Worm (Caenorhabditis elegans) whole organism, L1 larva: ENCODE measurements around the gene tag-325.

ENCODE experiments used
- C16A3.4 ChIP-seq: fragments of 150-350 bp; optimal IDR thresholded peaks from 2 replicates; lab custom pipeline; 2014; ENCODE audit warnings: missing biosample characterization, missing genetic modification characterization
- Y116A8C.19 ChIP-seq: sonication (generic microtip); optimal IDR thresholded peaks from 2 replicates; lab custom pipeline; 2016; ENCODE audit warnings: missing compliant biosample characterization, missing genetic modification characterization, borderline replicate concordance
- aha-1 ChIP-seq: fragments of 150-350 bp; optimal IDR thresholded peaks from 2 replicates; lab custom pipeline; 2014; ENCODE audit warnings: missing biosample characterization, missing genetic modification characterization
- ama-1 ChIP-seq: fragments of 150-350 bp; optimal IDR thresholded peaks from 2 replicates; lab custom pipeline; 2014
- blmp-1 ChIP-seq: fragments of 150-350 bp; optimal IDR thresholded peaks from 2 replicates; lab custom pipeline; 2014; ENCODE audit warnings: missing biosample characterization, missing genetic modification characterization
- ceh-8 ChIP-seq: fragments of 200-800 bp; sonication (Bioruptor generic); optimal IDR thresholded peaks from 2 replicates; lab custom pipeline; 2018; ENCODE audit warnings: mild to moderate bottlenecking, missing genetic modification characterization, moderate library complexity, missing compliant biosample characterization
- ceh-82 ChIP-seq, 3 experiments: fragments of 150-350 bp in 1 of 3; sonication (generic microtip) in 2 of 3; optimal IDR thresholded peaks; 2 replicates each; lab custom pipeline; 2014 to 2017; ENCODE audit warnings: missing biosample characterization in 3 of 3, missing genetic modification characterization in 3 of 3
- ceh-88 ChIP-seq: fragments of 200-800 bp; sonication (Bioruptor generic); IDR thresholded peaks from 2 replicates; pipeline ENCODE4 v1.3.6; 2022; ENCODE audit warnings: missing genetic modification characterization, missing compliant biosample characterization
- ceh-90 ChIP-seq: sonication (generic microtip); optimal IDR thresholded peaks from 2 replicates; lab custom pipeline; 2016; ENCODE audit warnings: missing genetic modification characterization, missing compliant biosample characterization
- efl-1 ChIP-seq, 4 experiments: fragments of 150-350 bp; optimal IDR thresholded peaks in 3 of 4; peaks in 1 of 4; 1 replicate in 1 of 4; 2 replicates in 3 of 4; lab custom pipeline; 2014; ENCODE audit warnings: missing biosample characterization in 2 of 4, missing genetic modification characterization in 2 of 4, missing genetic modification reagents in 2 of 4
- egl-13 ChIP-seq: sonication (generic microtip); optimal IDR thresholded peaks from 2 replicates; lab custom pipeline; 2016; ENCODE audit warnings: missing genotype, missing genetic modification reagents, missing genetic modification characterization, missing compliant biosample characterization
- elt-2 ChIP-seq: sonication (generic microtip); optimal IDR thresholded peaks from 2 replicates; lab custom pipeline; 2016; ENCODE audit warnings: missing genetic modification characterization, mild to moderate bottlenecking, inconsistent platforms, missing compliant biosample characterization, missing genetic modification reagents
- fkh-10 ChIP-seq: sonication (generic microtip); optimal IDR thresholded peaks from 2 replicates; lab custom pipeline; 2017; ENCODE audit warnings: missing biosample characterization, missing genetic modification reagents, missing genetic modification characterization
- fkh-4 ChIP-seq: sonication (generic microtip); optimal IDR thresholded peaks from 2 replicates; lab custom pipeline; 2016; ENCODE audit warnings: missing compliant biosample characterization, missing genetic modification characterization, borderline replicate concordance
- fkh-8 ChIP-seq: sonication (generic microtip); optimal IDR thresholded peaks from 2 replicates; lab custom pipeline; 2016; ENCODE audit warnings: mild to moderate bottlenecking, missing genetic modification characterization, missing compliant biosample characterization
- grh-1 ChIP-seq: fragments of 200-800 bp; sonication (Bioruptor generic); IDR thresholded peaks from 2 replicates; pipeline ENCODE4 v1.3.6; 2022; ENCODE audit warnings: missing genetic modification reagents, missing genetic modification characterization, missing compliant biosample characterization
- hlh-4 ChIP-seq: sonication (generic microtip); optimal IDR thresholded peaks from 2 replicates; lab custom pipeline; 2016; ENCODE audit warnings: mild to moderate bottlenecking, missing genetic modification characterization, missing compliant biosample characterization
- isw-1 ChIP-seq: fragments of 200-800 bp; sonication (Bioruptor generic); IDR thresholded peaks from 2 replicates; pipeline ENCODE4 v1.3.6; 2022; ENCODE audit warnings: missing genetic modification characterization, missing compliant biosample characterization
- jun-1 ChIP-seq: fragments of 150-350 bp; optimal IDR thresholded peaks from 2 replicates; lab custom pipeline; 2014; ENCODE audit warnings: missing biosample characterization, missing genetic modification reagents, missing genetic modification characterization
- lin-13 ChIP-seq: fragments of 150-350 bp; optimal IDR thresholded peaks from 2 replicates; lab custom pipeline; 2014; ENCODE audit warnings: missing biosample characterization, missing genetic modification reagents, missing genetic modification characterization
- lin-14 ChIP-seq: fragments of 200-800 bp; sonication (Bioruptor generic); optimal IDR thresholded peaks from 2 replicates; lab custom pipeline; 2018; ENCODE audit warnings: mild to moderate bottlenecking, missing genetic modification characterization, moderate library complexity, missing compliant biosample characterization
- lin-35 ChIP-seq, 2 experiments: fragments of 150-350 bp; optimal IDR thresholded peaks; 2 replicates each; lab custom pipeline; 2014; ENCODE audit warnings: missing biosample characterization in 2 of 2, missing genetic modification characterization in 2 of 2, missing genetic modification reagents in 2 of 2
- lin-39 ChIP-seq: fragments of 150-350 bp; optimal IDR thresholded peaks from 2 replicates; lab custom pipeline; 2014; ENCODE audit warnings: missing biosample characterization, missing genetic modification reagents, missing genetic modification characterization
- lir-3 ChIP-seq: sonication (generic microtip); optimal IDR thresholded peaks from 2 replicates; lab custom pipeline; 2016; ENCODE audit warnings: mild to moderate bottlenecking, missing genetic modification characterization, moderate library complexity, missing compliant biosample characterization; ENCODE audit not compliant: poor library complexity
- lsy-2 ChIP-seq, 2 experiments: fragments of 150-350 bp; optimal IDR thresholded peaks; 2 replicates each; lab custom pipeline; 2014; ENCODE audit warnings: missing biosample characterization in 2 of 2, missing genetic modification characterization in 2 of 2
- mab-9 ChIP-seq: fragments of 200-800 bp; sonication (Bioruptor generic); IDR thresholded peaks from 2 replicates; pipeline ENCODE4 v1.3.6; 2022; ENCODE audit warnings: missing genetic modification reagents, missing genetic modification characterization, missing compliant biosample characterization
- mef-2 ChIP-seq: fragments of 150-350 bp; optimal IDR thresholded peaks from 2 replicates; lab custom pipeline; 2014; ENCODE audit warnings: missing biosample characterization, missing genetic modification characterization
- mep-1 ChIP-seq: fragments of 150-350 bp; optimal IDR thresholded peaks from 2 replicates; lab custom pipeline; 2014; ENCODE audit warnings: missing biosample characterization, missing genetic modification characterization
- nhr-11 ChIP-seq: fragments of 150-350 bp; optimal IDR thresholded peaks from 2 replicates; lab custom pipeline; 2014; ENCODE audit warnings: missing biosample characterization, missing genetic modification characterization
- nhr-12 ChIP-seq: sonication (generic microtip); optimal IDR thresholded peaks from 2 replicates; lab custom pipeline; 2017; ENCODE audit warnings: missing biosample characterization, missing genetic modification characterization
- nhr-19 ChIP-seq: fragments of 200-800 bp; sonication (Bioruptor generic); conservative IDR thresholded peaks from 2 replicates; pipeline ENCODE4 v1.3.6; 2022; ENCODE audit warnings: missing genetic modification characterization, missing compliant biosample characterization
- nhr-20 ChIP-seq: sonication (generic microtip); optimal IDR thresholded peaks from 2 replicates; lab custom pipeline; 2016; ENCODE audit warnings: mild to moderate bottlenecking, missing genetic modification characterization, missing compliant biosample characterization
- nhr-28 ChIP-seq: fragments of 150-350 bp; optimal IDR thresholded peaks from 2 replicates; lab custom pipeline; 2014; ENCODE audit warnings: missing biosample characterization, missing genetic modification characterization
- nhr-71 ChIP-seq: sonication (generic microtip); optimal IDR thresholded peaks from 2 replicates; lab custom pipeline; 2016; ENCODE audit warnings: mild to moderate bottlenecking, missing genetic modification characterization, moderate library complexity, missing compliant biosample characterization
- nhr-77 ChIP-seq: fragments of 150-350 bp; optimal IDR thresholded peaks from 2 replicates; lab custom pipeline; 2014; ENCODE audit warnings: missing biosample characterization, missing genetic modification characterization
- nhr-84 ChIP-seq: sonication (generic microtip); optimal IDR thresholded peaks from 2 replicates; lab custom pipeline; 2017; ENCODE audit warnings: missing biosample characterization, missing genetic modification characterization
- nhr-85 ChIP-seq: sonication (generic microtip); peaks from one replicate; lab custom pipeline; 2016; ENCODE audit warnings: missing genetic modification characterization, inconsistent platforms, missing compliant biosample characterization
- nhr-90 ChIP-seq: sonication (generic microtip); optimal IDR thresholded peaks from 2 replicates; lab custom pipeline; 2016; ENCODE audit warnings: mild to moderate bottlenecking, missing genetic modification characterization, missing compliant biosample characterization; ENCODE audit not compliant: poor library complexity
- pag-3 ChIP-seq: sonication (generic microtip); optimal IDR thresholded peaks from 2 replicates; lab custom pipeline; 2017; ENCODE audit warnings: missing genetic modification characterization, mild to moderate bottlenecking, missing compliant biosample characterization, antibody characterized with exemption, borderline replicate concordance; ENCODE audit not compliant: insufficient read depth
- pax-3 ChIP-seq: fragments of 200-800 bp; sonication (Bioruptor generic); optimal IDR thresholded peaks from 2 replicates; lab custom pipeline; 2018; ENCODE audit warnings: mild to moderate bottlenecking, missing genetic modification characterization, moderate library complexity, missing compliant biosample characterization
- pqm-1 ChIP-seq: sonication (generic microtip); optimal IDR thresholded peaks from 3 replicates; lab custom pipeline; 2017; ENCODE audit warnings: missing biosample characterization, missing genetic modification characterization
- rnt-1 ChIP-seq: sonication (generic microtip); optimal IDR thresholded peaks from 2 replicates; lab custom pipeline; 2016; ENCODE audit warnings: mild to moderate bottlenecking, missing genetic modification characterization, moderate library complexity, missing compliant biosample characterization
- skn-1 ChIP-seq: fragments of 150-350 bp; optimal IDR thresholded peaks from 2 replicates; lab custom pipeline; 2014; ENCODE audit warnings: missing biosample characterization, missing genetic modification characterization
- snu-23 ChIP-seq: sonication (generic microtip); optimal IDR thresholded peaks from 2 replicates; lab custom pipeline; 2016; ENCODE audit warnings: missing genetic modification characterization, missing compliant biosample characterization
- sptf-1 ChIP-seq: fragments of 150-350 bp; optimal IDR thresholded peaks from 2 replicates; lab custom pipeline; 2014; ENCODE audit warnings: missing biosample characterization, missing genetic modification characterization
- swsn-7 ChIP-seq: sonication (generic microtip); optimal IDR thresholded peaks from 2 replicates; lab custom pipeline; 2016; ENCODE audit warnings: missing genetic modification characterization, missing compliant biosample characterization
- tlp-1 ChIP-seq: fragments of 150-350 bp; optimal IDR thresholded peaks from 2 replicates; lab custom pipeline; 2014; ENCODE audit warnings: missing biosample characterization, missing genetic modification characterization
- unc-86 ChIP-seq: sonication (generic microtip); optimal IDR thresholded peaks from 2 replicates; lab custom pipeline; 2016; ENCODE audit warnings: missing genetic modification characterization, missing compliant biosample characterization
- unc-98 ChIP-seq: fragments of 200-800 bp; sonication (Bioruptor generic); IDR thresholded peaks from 2 replicates; pipeline ENCODE4 v1.3.6; 2022; ENCODE audit warnings: missing genetic modification characterization, missing compliant biosample characterization
- xbp-1 ChIP-seq: sonication (generic microtip); optimal IDR thresholded peaks from 2 replicates; lab custom pipeline; 2016; ENCODE audit warnings: missing genetic modification characterization, missing compliant biosample characterization
- zag-1 ChIP-seq: fragments of 150-350 bp; optimal IDR thresholded peaks from 2 replicates; lab custom pipeline; 2014; ENCODE audit warnings: missing biosample characterization, missing genetic modification characterization

The tag-325 gene

ce11 chrIII:4849739-4850138 lies 53.1 kb downstream of the tag-325 start, which contains the start of gene nonu-1 (continued):
- TF ChIP-seq xbp-1 (tag; lab: Kevin White, UChicago) (no peak), mab-9 (GFP tag; lab: Robert Waterston, UW) (no peak), nhr-20 (tag; lab: Kevin White, UChicago) (no peak), efl-1 (optimal IDR thresholded peaks at IDR 0.05; lab: Kevin White, UChicago) (no peak), efl-1 (GFP tag; optimal IDR thresholded peaks at IDR 0.05 in 1 of 2; lab: Kevin White, UChicago) (peak in 1 of 2 experiments; percentile 78), fkh-8 (tag; lab: Kevin White, UChicago) (peak; percentile 6), hlh-4 (tag; lab: Kevin White, UChicago) (no peak), fkh-4 (peak; percentile 0), lin-35 (GFP tag; optimal IDR thresholded peaks at IDR 0.05; lab: Kevin White, UChicago) (peak in 1 of 2 experiments; percentile 21), nhr-85 (tag; lab: Kevin White, UChicago) (no peak), nhr-12 (tag; lab: Kevin White, UChicago) (no peak), lir-3 (tag; lab: Kevin White, UChicago) (no peak)

DNA sequence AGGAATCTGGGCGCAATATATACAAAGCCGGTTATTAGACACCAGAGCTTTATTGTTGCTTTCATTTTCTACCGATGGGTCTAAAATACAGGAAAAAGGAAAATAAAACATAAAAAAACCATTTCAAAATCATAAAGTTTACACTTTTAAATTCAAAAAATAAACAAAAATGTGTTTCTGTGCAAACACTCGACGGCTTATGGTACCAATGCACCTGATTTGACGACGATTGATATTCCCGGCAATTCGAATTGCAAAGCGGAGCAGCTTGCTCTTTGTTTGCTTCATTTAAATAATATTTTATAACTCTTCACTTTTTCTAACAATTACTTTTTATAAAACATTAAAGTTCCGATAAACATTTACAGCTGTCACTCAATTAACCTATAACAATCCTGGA lies 53.5 kb downstream of the tag-325 start, which contains the start of gene F26A1.1:
Gene F26A1.1, plus strand, starts transcription at position 369 of the 400 bp plus-strand sequence.
- TF ChIP-seq grh-1 (no peak), lin-39 (no peak), mep-1 (tag; lab: Kevin White, UChicago) (no peak), nhr-84 (tag; lab: Kevin White, UChicago) (no peak), nhr-11 (no peak), rnt-1 (tag; lab: Kevin White, UChicago) (peak; percentile 4), fkh-10 (GFP tag; lab: Kevin White, UChicago) (no peak), lin-14 (GFP tag; lab: Kevin White, UChicago) (no peak), lin-35 (GFP tag; optimal IDR thresholded peaks at IDR 0.05; lab: Kevin White, UChicago) (peak; percentile 57 to 68), nhr-19 (GFP tag; lab: Robert Waterston, UW) (no peak), blmp-1 (tag; lab: Kevin White, UChicago) (no peak), pqm-1 (tag; lab: Kevin White, UChicago) (no peak), ceh-82 (tag; optimal IDR thresholded peaks at IDR 0.05; lab: Kevin White, UChicago) (peak in 1 of 3 experiments; percentile 6), skn-1 (tag; lab: Kevin White, UChicago) (peak; percentile 14), ceh-8 (GFP tag; lab: Kevin White, UChicago) (no peak), xbp-1 (tag; lab: Kevin White, UChicago) (no peak), mab-9 (GFP tag; lab: Robert Waterston, UW) (no peak), lin-13 (GFP tag; lab: Kevin White, UChicago) (no peak), pax-3 (no peak), nhr-90 (tag; lab: Kevin White, UChicago) (peak; percentile 7), ama-1 (lab: Kevin White, UChicago) (no peak), aha-1 (tag; lab: Kevin White, UChicago) (no peak), tlp-1 (tag; lab: Kevin White, UChicago) (no peak), egl-13 (no peak), nhr-71 (peak; percentile 22), Y116A8C.19 (tag; lab: Kevin White, UChicago) (no peak), pag-3 (no peak), snu-23 (GFP tag; lab: Kevin White, UChicago) (peak; percentile 41), jun-1 (tag; lab: Kevin White, UChicago) (no peak), unc-98 (no peak), nhr-28 (tag; lab: Kevin White, UChicago) (no peak), nhr-77 (tag; lab: Kevin White, UChicago) (no peak), ceh-88 (GFP tag; lab: Robert Waterston, UW) (no peak), fkh-4 (no peak), isw-1 (GFP tag; lab: Robert Waterston, UW) (no peak), nhr-12 (tag; lab: Kevin White, UChicago) (no peak), sptf-1 (tag; lab: Kevin White, UChicago) (no peak), mef-2 (tag; lab: Kevin White, UChicago) (no peak), elt-2 (tag; lab: Kevin White, UChicago) (no peak), ceh-90 (tag; lab: Kevin White, UChicago) (no peak), zag-1 (tag; lab: Kevin White, UChicago) (no peak), lsy-2 (tag; optimal IDR thresholded peaks at IDR 0.05; lab: Kevin White, UChicago) (peak; percentile 50 to 67), swsn-7 (tag; lab: Kevin White, UChicago) (no peak), C16A3.4 (tag; lab: Kevin White, UChicago) (peak; percentile 23), unc-86 (tag; lab: Kevin White, UChicago) (no peak)
